Fruit fly (Drosophila melanogaster) whole organism, prepupa: ENCODE results near the gene CG14400.

ENCODE experiments used
- Blimp-1 ChIP-seq: fragments of 200-800 bp; sonication (Bioruptor generic); optimal IDR thresholded peaks from 3 replicates; lab custom pipeline; 2017; ENCODE audit warnings: missing biosample characterization, missing genetic modification characterization, mild to moderate bottlenecking, moderate library complexity, missing genetic modification reagents
- CG10669 ChIP-seq: fragments of 200-800 bp; sonication (Bioruptor generic); optimal IDR thresholded peaks from 3 replicates; lab custom pipeline; 2018; ENCODE audit warnings: missing biosample characterization, mild to moderate bottlenecking, missing genetic modification characterization, moderate library complexity
- CG15336 ChIP-seq: fragments of 200-800 bp; sonication (Bioruptor generic); IDR thresholded peaks from 2 replicates; pipeline ENCODE4 v1.3.6; 2022; ENCODE audit warnings: missing biosample characterization, missing genetic modification characterization
- CG16779 ChIP-seq: fragments of 200-800 bp; sonication (Bioruptor generic); optimal IDR thresholded peaks from 3 replicates; lab custom pipeline; 2017; ENCODE audit warnings: missing biosample characterization, mild to moderate bottlenecking, missing genetic modification characterization
- CG3032 ChIP-seq: fragments of 200-800 bp; optimal IDR thresholded peaks from 2 replicates; lab custom pipeline; 2019; ENCODE audit warnings: missing biosample characterization, mild to moderate bottlenecking, missing genetic modification characterization, moderate library complexity
- CG6163 ChIP-seq: fragments of 200-800 bp; sonication (Bioruptor generic); IDR thresholded peaks from 3 replicates; pipeline ENCODE4 v1.3.6; 2022; ENCODE audit warnings: missing biosample characterization, missing genetic modification characterization
- CG8632 ChIP-seq: fragments of 200-800 bp; sonication (Bioruptor generic); optimal IDR thresholded peaks from 3 replicates; lab custom pipeline; 2016; ENCODE audit warnings: missing biosample characterization, missing genetic modification characterization
- Hr39 ChIP-seq: fragments of 200-800 bp; sonication (Bioruptor generic); optimal IDR thresholded peaks from 2 replicates; lab custom pipeline; 2016; ENCODE audit warnings: missing biosample characterization, missing genetic modification characterization
- Hr4 ChIP-seq: fragments of 200-800 bp; sonication (Bioruptor generic); optimal IDR thresholded peaks from 3 replicates; lab custom pipeline; 2016; ENCODE audit warnings: missing biosample characterization, missing genetic modification characterization
- dsx ChIP-seq: fragments of 200-800 bp; optimal IDR thresholded peaks from 3 replicates; lab custom pipeline; 2019; ENCODE audit warnings: missing biosample characterization, mild to moderate bottlenecking, missing genetic modification characterization, moderate library complexity; ENCODE audit not compliant: poor library complexity, severe bottlenecking
- eg ChIP-seq: fragments of 200-800 bp; sonication (Bioruptor generic); IDR thresholded peaks from 3 replicates; pipeline ENCODE4 v1.3.6; 2022; ENCODE audit warnings: missing biosample characterization, missing genetic modification characterization
- fd59A ChIP-seq: fragments of 200-800 bp; sonication (Bioruptor generic); optimal IDR thresholded peaks from 2 replicates; lab custom pipeline; 2017; ENCODE audit warnings: missing biosample characterization, mild to moderate bottlenecking, missing genetic modification characterization, missing genetic modification reagents
- lz ChIP-seq: fragments of 200-800 bp; sonication (Bioruptor generic); optimal IDR thresholded peaks from 3 replicates; lab custom pipeline; 2016; ENCODE audit warnings: missing biosample characterization, missing genetic modification characterization

DNA sequence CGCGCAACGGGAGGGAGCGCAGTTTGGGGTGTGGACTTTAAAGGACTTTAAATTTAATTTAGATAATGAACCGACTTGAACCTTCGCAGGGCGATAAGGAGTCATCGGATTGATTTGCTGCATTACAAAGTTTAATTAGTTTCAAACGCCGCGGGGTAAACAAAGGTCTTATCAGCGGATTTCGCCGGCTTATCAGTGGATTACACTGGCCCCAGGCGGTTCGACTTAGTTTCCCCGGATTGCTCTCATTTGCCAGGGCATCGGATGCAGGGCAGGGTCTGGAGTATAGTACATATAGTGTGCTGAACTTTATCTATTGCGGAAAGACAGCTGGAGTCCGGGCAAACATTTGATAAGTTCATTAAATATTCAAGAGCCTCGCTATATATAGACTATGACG, 20.8 kb upstream of the CG14400 start:
- TF ChIP-seq CG15336 (no peak), Blimp-1 (GFP tag; lab: Kevin White, UChicago) (no peak), Hr39 (GFP tag; lab: Kevin White, UChicago) (no peak), lz (GFP tag; lab: Kevin White, UChicago) (no peak), CG6163 (no peak), CG10669 (GFP tag; lab: Kevin White, UChicago) (no peak), CG3032 (tag; lab: Kevin White, UChicago) (no peak), Hr4 (GFP tag; lab: Kevin White, UChicago) (no peak), dsx (no peak), eg (no peak), CG16779 (tag; lab: Kevin White, UChicago) (no peak), fd59A (GFP tag; lab: Kevin White, UChicago) (no peak), CG8632 (no peak)
